Worm (Caenorhabditis elegans) whole organism, L1 larva: Measurements from ENCODE around the gene M03C11.6.
"Not testable (repeated sequence)": the region's sequence is repeated elsewhere in the genome, so short reads cannot be mapped to it uniquely, and the experiment has no call there.

Experiments used
- C04F5.9 ChIP-seq: sonication (generic microtip); optimal IDR thresholded peaks from 2 replicates; lab custom pipeline; 2016; ENCODE audit warnings: missing genetic modification characterization, missing compliant biosample characterization
- C16A3.4 ChIP-seq: fragments of 150-350 bp; optimal IDR thresholded peaks from 2 replicates; lab custom pipeline; 2014; ENCODE audit warnings: missing biosample characterization, missing genetic modification characterization
- F16B12.6 ChIP-seq: fragments of 150-350 bp; optimal IDR thresholded peaks from 2 replicates; lab custom pipeline; 2014; ENCODE audit warnings: missing biosample characterization, missing genetic modification characterization
- aha-1 ChIP-seq: fragments of 150-350 bp; optimal IDR thresholded peaks from 2 replicates; lab custom pipeline; 2014; ENCODE audit warnings: missing biosample characterization, missing genetic modification characterization
- aly-2 ChIP-seq: fragments of 150-350 bp; optimal IDR thresholded peaks from 2 replicates; lab custom pipeline; 2014; ENCODE audit warnings: missing biosample characterization, missing genetic modification characterization
- blmp-1 ChIP-seq: fragments of 150-350 bp; optimal IDR thresholded peaks from 2 replicates; lab custom pipeline; 2014; ENCODE audit warnings: missing biosample characterization, missing genetic modification characterization
- ceh-8 ChIP-seq: fragments of 200-800 bp; sonication (Bioruptor generic); optimal IDR thresholded peaks from 2 replicates; lab custom pipeline; 2018; ENCODE audit warnings: mild to moderate bottlenecking, missing genetic modification characterization, moderate library complexity, missing compliant biosample characterization
- ceh-82 ChIP-seq, 3 experiments: fragments of 150-350 bp in 1 of 3; sonication (generic microtip) in 2 of 3; optimal IDR thresholded peaks; 2 replicates each; lab custom pipeline; 2014 to 2017; ENCODE audit warnings: missing biosample characterization in 3 of 3, missing genetic modification characterization in 3 of 3
- ceh-88 ChIP-seq: fragments of 200-800 bp; sonication (Bioruptor generic); IDR thresholded peaks from 2 replicates; pipeline ENCODE4 v1.3.6; 2022; ENCODE audit warnings: missing genetic modification characterization, missing compliant biosample characterization
- ces-1 ChIP-seq: fragments of 150-350 bp; optimal IDR thresholded peaks from 2 replicates; lab custom pipeline; 2014; ENCODE audit warnings: missing biosample characterization, missing genetic modification reagents, missing genetic modification characterization
- dsc-1 ChIP-seq: sonication (generic microtip); optimal IDR thresholded peaks from 2 replicates; lab custom pipeline; 2016; ENCODE audit warnings: mild to moderate bottlenecking, missing genetic modification characterization, missing compliant biosample characterization
- egl-13 ChIP-seq: sonication (generic microtip); optimal IDR thresholded peaks from 2 replicates; lab custom pipeline; 2016; ENCODE audit warnings: missing genotype, missing genetic modification reagents, missing genetic modification characterization, missing compliant biosample characterization
- egl-27 ChIP-seq, 2 experiments: fragments of 150-350 bp in 1 of 2; sonication (generic microtip); optimal IDR thresholded peaks; 3 replicates each; lab custom pipeline; 2017 to 2018; ENCODE audit warnings: missing biosample characterization in 2 of 2, missing genetic modification characterization in 2 of 2, missing genetic modification reagents in 2 of 2
- ets-5 ChIP-seq: fragments of 200-800 bp; sonication (Bioruptor generic); IDR thresholded peaks from 2 replicates; pipeline ENCODE4 v1.3.6; 2022; ENCODE audit warnings: missing genetic modification characterization, missing compliant biosample characterization
- fkh-10 ChIP-seq: sonication (generic microtip); optimal IDR thresholded peaks from 2 replicates; lab custom pipeline; 2017; ENCODE audit warnings: missing biosample characterization, missing genetic modification reagents, missing genetic modification characterization
- fkh-8 ChIP-seq: sonication (generic microtip); optimal IDR thresholded peaks from 2 replicates; lab custom pipeline; 2016; ENCODE audit warnings: mild to moderate bottlenecking, missing genetic modification characterization, missing compliant biosample characterization
- irx-1 ChIP-seq: sonication (generic microtip); optimal IDR thresholded peaks from 2 replicates; lab custom pipeline; 2016; ENCODE audit warnings: missing genetic modification characterization, missing compliant biosample characterization
- isw-1 ChIP-seq: fragments of 200-800 bp; sonication (Bioruptor generic); IDR thresholded peaks from 2 replicates; pipeline ENCODE4 v1.3.6; 2022; ENCODE audit warnings: missing genetic modification characterization, missing compliant biosample characterization
- lin-13 ChIP-seq: fragments of 150-350 bp; optimal IDR thresholded peaks from 2 replicates; lab custom pipeline; 2014; ENCODE audit warnings: missing biosample characterization, missing genetic modification reagents, missing genetic modification characterization
- lin-15B ChIP-seq: fragments of 150-350 bp; sonication (generic microtip); optimal IDR thresholded peaks from 3 replicates; lab custom pipeline; 2014; ENCODE audit warnings: missing biosample characterization, missing genetic modification characterization
- lin-35 ChIP-seq, 2 experiments: fragments of 150-350 bp; optimal IDR thresholded peaks; 2 replicates each; lab custom pipeline; 2014; ENCODE audit warnings: missing biosample characterization in 2 of 2, missing genetic modification characterization in 2 of 2, missing genetic modification reagents in 2 of 2
- lir-3 ChIP-seq: sonication (generic microtip); optimal IDR thresholded peaks from 2 replicates; lab custom pipeline; 2016; ENCODE audit warnings: mild to moderate bottlenecking, missing genetic modification characterization, moderate library complexity, missing compliant biosample characterization; ENCODE audit not compliant: poor library complexity
- lsy-2 ChIP-seq, 2 experiments: fragments of 150-350 bp; optimal IDR thresholded peaks; 2 replicates each; lab custom pipeline; 2014; ENCODE audit warnings: missing biosample characterization in 2 of 2, missing genetic modification characterization in 2 of 2
- mab-9 ChIP-seq: fragments of 200-800 bp; sonication (Bioruptor generic); IDR thresholded peaks from 2 replicates; pipeline ENCODE4 v1.3.6; 2022; ENCODE audit warnings: missing genetic modification reagents, missing genetic modification characterization, missing compliant biosample characterization
- mep-1 ChIP-seq: fragments of 150-350 bp; optimal IDR thresholded peaks from 2 replicates; lab custom pipeline; 2014; ENCODE audit warnings: missing biosample characterization, missing genetic modification characterization
- nhr-19 ChIP-seq: fragments of 200-800 bp; sonication (Bioruptor generic); conservative IDR thresholded peaks from 2 replicates; pipeline ENCODE4 v1.3.6; 2022; ENCODE audit warnings: missing genetic modification characterization, missing compliant biosample characterization
- nhr-20 ChIP-seq: sonication (generic microtip); optimal IDR thresholded peaks from 2 replicates; lab custom pipeline; 2016; ENCODE audit warnings: mild to moderate bottlenecking, missing genetic modification characterization, missing compliant biosample characterization
- nhr-28 ChIP-seq: fragments of 150-350 bp; optimal IDR thresholded peaks from 2 replicates; lab custom pipeline; 2014; ENCODE audit warnings: missing biosample characterization, missing genetic modification characterization
- nhr-47 ChIP-seq: sonication (generic microtip); optimal IDR thresholded peaks from 2 replicates; lab custom pipeline; 2016; ENCODE audit warnings: mild to moderate bottlenecking, missing genetic modification characterization, moderate library complexity, missing compliant biosample characterization
- nhr-71 ChIP-seq: sonication (generic microtip); optimal IDR thresholded peaks from 2 replicates; lab custom pipeline; 2016; ENCODE audit warnings: mild to moderate bottlenecking, missing genetic modification characterization, moderate library complexity, missing compliant biosample characterization
- nhr-77 ChIP-seq: fragments of 150-350 bp; optimal IDR thresholded peaks from 2 replicates; lab custom pipeline; 2014; ENCODE audit warnings: missing biosample characterization, missing genetic modification characterization
- nhr-85 ChIP-seq: sonication (generic microtip); peaks from one replicate; lab custom pipeline; 2016; ENCODE audit warnings: missing genetic modification characterization, inconsistent platforms, missing compliant biosample characterization
- nhr-90 ChIP-seq: sonication (generic microtip); optimal IDR thresholded peaks from 2 replicates; lab custom pipeline; 2016; ENCODE audit warnings: mild to moderate bottlenecking, missing genetic modification characterization, missing compliant biosample characterization; ENCODE audit not compliant: poor library complexity
- rnt-1 ChIP-seq: sonication (generic microtip); optimal IDR thresholded peaks from 2 replicates; lab custom pipeline; 2016; ENCODE audit warnings: mild to moderate bottlenecking, missing genetic modification characterization, moderate library complexity, missing compliant biosample characterization
- snpc-4 ChIP-seq: fragments of 150-350 bp; optimal IDR thresholded peaks from 2 replicates; lab custom pipeline; 2014; ENCODE audit warnings: missing biosample characterization, missing genetic modification characterization
- snu-23 ChIP-seq: sonication (generic microtip); optimal IDR thresholded peaks from 2 replicates; lab custom pipeline; 2016; ENCODE audit warnings: missing genetic modification characterization, missing compliant biosample characterization
- swsn-7 ChIP-seq: sonication (generic microtip); optimal IDR thresholded peaks from 2 replicates; lab custom pipeline; 2016; ENCODE audit warnings: missing genetic modification characterization, missing compliant biosample characterization
- tbx-2 ChIP-seq: sonication (generic microtip); optimal IDR thresholded peaks from 2 replicates; lab custom pipeline; 2016; ENCODE audit warnings: missing genetic modification characterization, missing compliant biosample characterization
- unc-130 ChIP-seq: fragments of 150-350 bp; optimal IDR thresholded peaks from 2 replicates; lab custom pipeline; 2017; ENCODE audit warnings: missing biosample characterization, missing genetic modification characterization, inconsistent platforms
- unc-86 ChIP-seq: sonication (generic microtip); optimal IDR thresholded peaks from 2 replicates; lab custom pipeline; 2016; ENCODE audit warnings: missing genetic modification characterization, missing compliant biosample characterization
- unc-98 ChIP-seq: fragments of 200-800 bp; sonication (Bioruptor generic); IDR thresholded peaks from 2 replicates; pipeline ENCODE4 v1.3.6; 2022; ENCODE audit warnings: missing genetic modification characterization, missing compliant biosample characterization
- vab-15 ChIP-seq: sonication (generic microtip); optimal IDR thresholded peaks from 2 replicates; lab custom pipeline; 2017; ENCODE audit warnings: missing genotype, mild to moderate bottlenecking, missing genetic modification characterization, missing compliant biosample characterization
- xbp-1 ChIP-seq: sonication (generic microtip); optimal IDR thresholded peaks from 2 replicates; lab custom pipeline; 2016; ENCODE audit warnings: missing genetic modification characterization, missing compliant biosample characterization
- ztf-11 ChIP-seq, 2 experiments: sonication (generic microtip); optimal IDR thresholded peaks; 2 replicates each; lab custom pipeline; 2016 to 2017; ENCODE audit warnings: missing genetic modification characterization in 2 of 2, missing biosample characterization in 1 of 2, missing compliant biosample characterization in 1 of 2

Gene M03C11.6

DNA sequence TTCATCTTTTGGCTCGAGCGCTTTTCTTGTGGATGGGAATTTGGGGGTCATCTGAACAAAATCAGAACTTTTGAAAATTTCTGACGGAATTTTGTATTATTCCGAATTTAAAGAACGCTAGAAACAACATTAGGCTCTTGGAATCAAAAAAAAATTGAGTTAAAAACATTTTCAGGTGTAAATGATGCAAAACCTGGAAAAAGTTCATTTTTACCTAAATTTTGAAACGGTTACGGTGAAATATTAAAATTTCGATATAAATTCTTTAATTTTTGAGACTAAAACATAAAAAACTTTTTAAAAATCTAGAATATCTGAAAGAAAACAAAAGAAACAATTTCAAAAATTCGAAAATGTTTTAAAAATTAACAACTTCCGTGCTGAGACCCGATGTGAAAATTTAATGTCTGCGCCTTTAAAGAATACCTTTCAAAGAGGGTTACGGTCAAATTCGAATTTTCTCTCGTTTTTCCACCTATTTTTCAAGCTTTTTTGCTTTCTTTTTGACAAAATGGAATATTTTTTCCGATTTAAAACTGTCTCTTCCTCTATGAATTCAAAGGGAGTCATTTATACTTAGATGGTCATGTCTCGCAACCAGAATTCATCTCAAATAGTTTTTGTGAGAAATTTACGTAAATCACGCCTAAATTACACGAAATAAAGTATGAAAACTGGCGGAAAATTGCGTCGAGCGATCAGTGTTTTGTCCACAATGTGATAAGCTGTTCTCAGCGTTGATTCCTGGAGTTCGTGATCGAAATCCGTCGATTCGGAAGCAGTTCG lies 18.7 kb upstream of the M03C11.6 start, which contains the start of the genes H04D03.2 and ecps-2:
Gene H04D03.2 (minus strand): TSS at position 51 of the 786 bp plus-strand sequence.
Gene ecps-2 (plus strand): TSS at position 736 of the 786 bp plus-strand sequence.
- no peak for TF ChIP-seq egl-27 (tag; optimal IDR thresholded peaks at IDR 0.05; lab: Kevin White, UChicago)
- TF ChIP-seq ets-5 (GFP tag; lab: Robert Waterston, UW) = no peak
- TF ChIP-seq nhr-28 (tag; lab: Kevin White, UChicago) = no peak

DNA sequence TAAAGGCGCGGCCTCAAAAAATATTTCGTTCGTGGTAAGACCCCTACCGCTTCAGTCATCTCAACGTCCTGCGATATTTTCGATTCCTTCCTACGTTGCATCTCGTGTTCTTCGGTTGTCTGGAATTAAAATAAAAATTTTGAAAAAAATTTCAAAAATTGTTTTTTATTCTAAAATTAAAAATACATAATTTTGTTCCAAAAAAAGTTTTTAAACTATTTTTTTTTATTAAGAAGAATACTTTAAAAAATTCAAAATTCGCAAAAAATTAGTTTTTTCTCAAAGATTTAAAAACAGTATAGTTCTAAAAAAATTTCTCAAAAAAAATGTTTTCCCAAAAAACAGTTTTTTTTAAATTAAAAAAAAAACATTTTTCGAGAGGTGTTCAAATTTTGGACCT lies 15.0 kb upstream of the M03C11.6 start, which contains the start of gene H04D03.6:
Gene H04D03.6 (minus strand): TSS at position 101 of the 400 bp plus-strand sequence.
- not testable (repeated sequence) for TF ChIP-seq mep-1 (tag; lab: Kevin White, UChicago); aly-2; nhr-19 (GFP tag; lab: Robert Waterston, UW)

- TF ChIP-seq nhr-20 (tag; lab: Kevin White, UChicago) (peak; percentile 66), rnt-1 (tag; lab: Kevin White, UChicago) (peak; percentile 59), dsc-1 (tag; lab: Kevin White, UChicago) (peak; percentile 74), C04F5.9 (tag; lab: Kevin White, UChicago) (peak; percentile 9), lin-35 (GFP tag; optimal IDR thresholded peaks at IDR 0.05; lab: Kevin White, UChicago) (peak; percentile 69 to 73), mab-9 (GFP tag; lab: Robert Waterston, UW) (peak; percentile 63), tbx-2 (peak; percentile 78), aha-1 (tag; lab: Kevin White, UChicago) (peak; percentile 25), ceh-8 (GFP tag; lab: Kevin White, UChicago) (peak; percentile 93), swsn-7 (peak; percentile 70), nhr-19 (GFP tag; lab: Robert Waterston, UW) (peak; percentile 78), unc-98 (GFP tag; lab: Robert Waterston, UW) (peak; percentile 63), fkh-8 (tag; lab: Kevin White, UChicago) (peak; percentile 80), lsy-2 (tag; optimal IDR thresholded peaks at IDR 0.05; lab: Kevin White, UChicago) (peak; percentile 72 to 77), lin-15B (tag; lab: Kevin White, UChicago) (peak; percentile 72), unc-130 (tag; lab: Kevin White, UChicago) (peak; percentile 20), lir-3 (tag; lab: Kevin White, UChicago) (peak; percentile 57), irx-1 (tag; lab: Kevin White, UChicago) (peak; percentile 23), F16B12.6 (tag; lab: Kevin White, UChicago) (peak; percentile 88), ceh-88 (peak; percentile 72), snpc-4 (peak; percentile 13), xbp-1 (peak; percentile 61), unc-86 (tag; lab: Kevin White, UChicago) (peak; percentile 62), blmp-1 (tag; lab: Kevin White, UChicago) (peak; percentile 26), ceh-82 (tag; optimal IDR thresholded peaks at IDR 0.05; lab: Kevin White, UChicago) (peak; percentile 41 to 65 (median 41)), nhr-47 (tag; lab: Kevin White, UChicago) (peak; percentile 84), nhr-71 (tag; lab: Kevin White, UChicago) (peak; percentile 82), snu-23 (GFP tag; lab: Kevin White, UChicago) (peak; percentile 66), isw-1 (GFP tag; lab: Robert Waterston, UW) (peak; percentile 73), egl-13 (tag; lab: Kevin White, UChicago) (peak; percentile 63), C16A3.4 (tag; lab: Kevin White, UChicago) (peak; percentile 13), mep-1 (tag; lab: Kevin White, UChicago) (peak; percentile 42), aly-2 (peak; percentile 28), nhr-77 (peak; percentile 29), nhr-85 (peak; percentile 64), nhr-90 (tag; lab: Kevin White, UChicago) (peak; percentile 63), lin-13 (peak; percentile 58), ces-1 (peak; percentile 92), ztf-11 (tag; optimal IDR thresholded peaks at IDR 0.05; lab: Kevin White, UChicago) (peak in 1 of 2 experiments; percentile 65), vab-15 (peak; percentile 44), fkh-10 (GFP tag; lab: Kevin White, UChicago) (peak; percentile 82)
Observed at ce11 chrIII:10435938-10436842, 12.4 kb upstream of the M03C11.6 start, which contains the start of the genes smrd-1 and enu-3.1. Gene smrd-1 (minus strand): TSS chrIII:10435988. Gene enu-3.1 (plus strand): TSS chrIII:10436276.
